Fruit fly (Drosophila melanogaster): ENCODE measurements around the gene CG34426.

- TF ChIP-seq OdsH (GFP tag; optimal IDR thresholded peaks at IDR 0.05) (no peak), usp (GFP tag; optimal IDR thresholded peaks at IDR 0.05) (no peak), fru (GFP tag; optimal IDR thresholded peaks at IDR 0.05) (no peak), Dfd (GFP tag; optimal IDR thresholded peaks at IDR 0.05) (no peak), ey (GFP tag; optimal IDR thresholded peaks at IDR 0.05) (no peak), Dif (GFP tag; optimal IDR thresholded peaks at IDR 0.05; ENCODE audit: partially characterized antibody) (no peak), CG32264 (GFP tag; optimal IDR thresholded peaks at IDR 0.05) (no peak)
Observed at dm6 chr3L:8842359-8842758, 40.1 kb downstream of the CG34426 start.

Measured in whole organism, wandering third instar larva.